Worm (Caenorhabditis elegans): ENCODE data around the gene C06G1.1.

C06G1.1 gene

DNA sequence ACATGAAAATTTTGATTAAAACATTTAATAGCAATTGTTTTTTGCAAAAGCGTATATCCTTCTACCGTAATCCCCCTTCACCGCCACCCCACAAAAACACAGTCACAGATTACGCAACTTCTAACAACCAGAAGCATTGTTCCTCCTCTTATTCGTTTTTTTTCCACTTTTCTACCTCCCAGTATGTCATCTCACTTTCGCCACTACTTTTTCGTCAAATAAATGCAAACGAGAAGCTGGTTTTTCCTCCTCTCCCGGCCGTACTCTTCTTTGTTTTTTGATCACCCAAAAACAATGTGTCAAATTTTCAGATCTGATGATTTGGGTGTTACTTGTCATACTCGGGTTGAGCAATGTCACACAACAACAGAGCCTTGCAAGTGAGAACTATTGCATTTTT, at the start of gene C06G1.1:
C06G1.1 (plus strand) TSS at position 301 of the 400 bp plus-strand sequence.
- no peak for TF ChIP-seq dao-5 (tag; optimal IDR thresholded peaks at IDR 0.05)
- no peak for TF ChIP-seq W03F9.2 (tag; optimal IDR thresholded peaks at IDR 0.05)
- TF ChIP-seq him-1 (tag; optimal IDR thresholded peaks at IDR 0.05): no peak

ce11 chrX:16588102-16588501, 45.0 kb upstream of the C06G1.1 start:
- TF ChIP-seq W03F9.2 (tag; optimal IDR thresholded peaks at IDR 0.05) (no peak), him-1 (tag; optimal IDR thresholded peaks at IDR 0.05) (no peak), dao-5 (tag; optimal IDR thresholded peaks at IDR 0.05) (no peak)

ce11 chrX:16590230-16590629, 42.9 kb upstream of the C06G1.1 start:
- no peak for TF ChIP-seq W03F9.2 (tag; optimal IDR thresholded peaks at IDR 0.05)
- no peak for TF ChIP-seq dao-5 (tag; optimal IDR thresholded peaks at IDR 0.05)
- TF ChIP-seq him-1 (tag; optimal IDR thresholded peaks at IDR 0.05): no peak

DNA sequence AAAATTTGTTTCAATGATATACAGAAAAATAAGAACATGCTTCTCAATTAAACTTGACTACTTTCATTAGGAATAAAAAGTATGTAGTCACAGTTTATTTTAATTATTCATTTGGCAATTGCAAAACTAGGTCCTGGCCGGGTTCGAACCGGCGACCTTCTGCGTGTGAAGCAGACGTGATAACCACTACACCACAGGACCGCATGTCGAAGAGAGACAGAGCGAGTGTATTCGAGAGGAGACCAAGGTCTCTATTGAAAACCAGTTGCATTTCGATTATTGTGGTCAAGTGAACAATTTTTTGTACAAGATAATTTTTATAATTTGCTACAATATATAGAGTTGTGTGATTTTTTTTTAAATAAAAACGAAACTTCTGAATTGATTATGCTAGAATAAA, 42.3 kb upstream of the C06G1.1 start:
- peak; percentile 19 for TF ChIP-seq W03F9.2 (tag; optimal IDR thresholded peaks at IDR 0.05)
- peak; percentile 62 for TF ChIP-seq him-1 (tag; optimal IDR thresholded peaks at IDR 0.05)
- TF ChIP-seq dao-5 (tag; optimal IDR thresholded peaks at IDR 0.05): peak; percentile 18

DNA sequence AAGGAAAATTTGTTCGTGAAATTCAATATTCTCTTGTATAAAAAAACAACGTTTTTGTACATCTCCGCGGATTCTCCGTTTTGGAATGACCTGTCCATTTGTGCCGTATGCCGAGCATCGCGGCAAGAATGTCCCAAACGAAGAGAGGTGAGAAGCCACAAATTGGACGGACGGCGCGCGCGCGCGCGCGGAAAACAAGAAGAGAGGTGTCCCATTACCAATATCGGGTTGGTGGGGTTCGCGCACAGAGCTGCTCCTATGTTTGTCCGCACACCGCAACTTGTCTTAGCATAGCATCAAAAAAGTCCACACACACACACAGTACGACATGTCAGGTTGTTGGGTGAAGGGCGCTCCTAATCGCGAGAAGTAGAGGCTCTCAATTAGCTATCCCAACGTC, 41.6 kb upstream of the C06G1.1 start:
- no peak for TF ChIP-seq him-1 (tag; optimal IDR thresholded peaks at IDR 0.05)
- TF ChIP-seq W03F9.2 (tag; optimal IDR thresholded peaks at IDR 0.05): no peak
- no peak for TF ChIP-seq dao-5 (tag; optimal IDR thresholded peaks at IDR 0.05)

ce11 chrX:16594931-16595330, 38.2 kb upstream of the C06G1.1 start, which contains the start of gene cdh-9:
Gene cdh-9 (plus strand): TSS chrX:16595231.
- TF ChIP-seq W03F9.2 (tag; optimal IDR thresholded peaks at IDR 0.05): no peak
- TF ChIP-seq dao-5 (tag; optimal IDR thresholded peaks at IDR 0.05): no peak
- TF ChIP-seq him-1 (tag; optimal IDR thresholded peaks at IDR 0.05): no peak

DNA sequence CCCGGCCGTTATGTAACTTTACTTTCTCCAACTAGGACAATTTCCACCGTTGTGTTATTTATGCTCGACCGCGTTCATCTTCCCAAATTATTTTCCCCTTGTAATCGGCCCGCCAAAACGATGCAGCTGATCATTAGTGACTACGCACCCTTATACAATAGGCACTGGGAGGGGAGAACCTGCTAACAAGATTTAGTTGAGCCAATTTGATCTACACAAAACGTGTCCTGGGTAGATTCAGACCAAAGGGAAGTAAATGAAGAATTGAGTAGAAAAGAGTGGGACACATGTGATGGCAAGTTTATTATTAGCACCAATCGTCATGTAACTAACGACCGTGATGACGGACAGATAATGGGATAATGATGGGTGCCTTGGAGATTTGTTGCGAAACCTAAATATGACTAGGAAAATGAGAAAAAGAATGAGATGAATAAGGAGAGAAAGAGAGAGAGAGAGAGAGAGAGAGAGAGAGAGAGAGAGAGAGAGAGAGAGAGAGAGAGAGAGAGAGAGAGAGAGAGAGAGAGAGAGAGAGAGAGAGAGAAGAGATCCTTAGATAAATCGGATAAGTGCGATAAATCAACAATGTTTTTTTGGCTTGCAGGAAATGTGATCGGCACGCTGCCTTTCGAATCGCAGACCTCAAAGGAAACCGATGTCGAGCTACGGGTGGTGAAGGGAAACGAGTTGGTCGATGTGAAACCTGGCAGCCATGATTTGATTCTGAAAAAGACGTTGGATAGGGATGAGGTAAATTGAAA, 37.5 kb upstream of the C06G1.1 start:
- TF ChIP-seq W03F9.2 (tag; optimal IDR thresholded peaks at IDR 0.05) (no peak), dao-5 (tag; optimal IDR thresholded peaks at IDR 0.05) (no peak), him-1 (tag; optimal IDR thresholded peaks at IDR 0.05) (no peak)

DNA sequence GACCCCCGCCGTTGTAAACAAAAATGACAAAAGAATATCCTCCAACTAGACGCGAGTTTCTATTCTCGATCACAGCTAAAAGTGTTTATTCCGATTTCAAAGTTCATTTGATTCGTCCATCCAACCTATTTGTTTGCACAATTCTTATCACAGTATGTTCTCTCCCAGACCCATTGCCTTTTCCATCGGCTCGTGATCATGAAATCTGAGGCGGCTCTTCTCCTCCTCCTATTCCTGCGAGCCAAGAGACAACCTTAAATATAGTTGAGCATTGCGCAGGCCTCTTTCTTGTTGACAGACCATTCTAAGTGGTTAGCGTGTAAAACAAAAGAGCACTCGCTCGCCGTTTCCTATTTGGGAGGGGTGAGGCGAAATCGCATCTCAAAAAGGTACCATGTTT, 36.2 kb upstream of the C06G1.1 start:
- TF ChIP-seq him-1 (tag; optimal IDR thresholded peaks at IDR 0.05): no peak
- no peak for TF ChIP-seq W03F9.2 (tag; optimal IDR thresholded peaks at IDR 0.05)
- TF ChIP-seq dao-5 (tag; optimal IDR thresholded peaks at IDR 0.05): no peak

- TF ChIP-seq him-1 (tag; optimal IDR thresholded peaks at IDR 0.05) (no peak), W03F9.2 (tag; optimal IDR thresholded peaks at IDR 0.05) (no peak), dao-5 (tag; optimal IDR thresholded peaks at IDR 0.05) (no peak)
Measured at ce11 chrX:16597791-16598190, 35.4 kb upstream of the C06G1.1 start.

DNA sequence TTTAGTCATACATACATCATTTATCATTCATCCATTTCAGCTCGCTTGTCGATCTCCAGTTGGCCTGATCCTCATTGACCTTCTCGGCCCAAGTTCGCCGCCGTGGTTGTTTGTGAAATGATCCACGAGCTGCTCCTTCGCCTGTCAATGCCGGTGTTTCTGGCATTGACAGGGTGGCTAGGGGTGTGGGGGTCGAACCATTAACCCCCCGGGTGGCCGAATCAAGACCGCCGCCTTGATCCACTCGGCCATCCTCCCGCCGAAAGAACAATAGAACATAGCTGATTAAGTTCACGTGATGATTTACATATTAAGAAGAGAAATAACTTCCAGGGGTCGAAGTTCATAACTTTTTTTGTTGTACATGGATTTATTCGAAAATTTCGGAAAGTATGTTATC, 30.7 kb upstream of the C06G1.1 start, which contains the start of gene F59C12.4:
F59C12.4 (minus strand) TSS at position 166 of the 400 bp plus-strand sequence.
- no peak for TF ChIP-seq dao-5 (tag; optimal IDR thresholded peaks at IDR 0.05)
- no peak for TF ChIP-seq him-1 (tag; optimal IDR thresholded peaks at IDR 0.05)
- TF ChIP-seq W03F9.2 (tag; optimal IDR thresholded peaks at IDR 0.05): no peak

DNA sequence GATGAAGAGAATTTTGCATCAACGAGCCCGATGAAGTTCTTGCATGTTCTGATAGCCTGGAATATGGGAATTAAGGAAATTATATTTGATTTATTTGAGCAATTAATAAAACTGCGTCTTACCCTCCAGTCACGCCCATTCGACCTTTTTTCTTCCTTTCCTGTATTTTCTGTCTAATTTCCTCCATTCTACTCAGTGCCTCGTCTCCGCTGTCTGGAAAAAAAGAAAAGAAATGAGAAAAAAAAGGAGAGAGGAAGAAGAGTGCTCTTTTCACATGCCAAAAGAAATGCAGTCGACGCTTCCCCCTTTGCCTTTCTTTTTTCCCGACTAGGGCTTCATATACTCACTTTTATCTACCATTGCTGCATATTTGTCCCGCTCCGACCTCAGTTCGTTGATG, 29.1 kb upstream of the C06G1.1 start:
- no peak for TF ChIP-seq him-1 (tag; optimal IDR thresholded peaks at IDR 0.05)
- TF ChIP-seq W03F9.2 (tag; optimal IDR thresholded peaks at IDR 0.05): no peak
- no peak for TF ChIP-seq dao-5 (tag; optimal IDR thresholded peaks at IDR 0.05)

DNA sequence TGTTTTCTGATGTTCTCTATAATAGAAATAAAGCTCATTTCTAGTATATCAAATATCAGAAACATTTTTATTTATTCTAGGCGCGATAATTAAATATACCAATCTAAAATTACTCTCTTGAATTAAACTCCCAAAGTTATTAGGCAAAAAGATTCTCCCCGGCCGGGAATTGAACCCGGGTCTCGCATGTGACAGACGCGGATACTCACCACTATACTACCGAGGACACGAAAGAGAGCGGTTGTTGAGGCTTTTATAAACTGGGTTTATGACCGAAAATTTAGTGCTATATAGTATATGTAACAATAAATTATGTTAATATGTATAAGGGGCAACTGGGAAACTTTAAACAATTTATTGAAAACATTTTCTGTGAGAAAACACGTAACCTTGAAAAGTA, 28.6 kb upstream of the C06G1.1 start:
- peak; percentile 43 for TF ChIP-seq him-1 (tag; optimal IDR thresholded peaks at IDR 0.05)
- no peak for TF ChIP-seq dao-5 (tag; optimal IDR thresholded peaks at IDR 0.05)
- peak; percentile 43 for TF ChIP-seq W03F9.2 (tag; optimal IDR thresholded peaks at IDR 0.05)

DNA sequence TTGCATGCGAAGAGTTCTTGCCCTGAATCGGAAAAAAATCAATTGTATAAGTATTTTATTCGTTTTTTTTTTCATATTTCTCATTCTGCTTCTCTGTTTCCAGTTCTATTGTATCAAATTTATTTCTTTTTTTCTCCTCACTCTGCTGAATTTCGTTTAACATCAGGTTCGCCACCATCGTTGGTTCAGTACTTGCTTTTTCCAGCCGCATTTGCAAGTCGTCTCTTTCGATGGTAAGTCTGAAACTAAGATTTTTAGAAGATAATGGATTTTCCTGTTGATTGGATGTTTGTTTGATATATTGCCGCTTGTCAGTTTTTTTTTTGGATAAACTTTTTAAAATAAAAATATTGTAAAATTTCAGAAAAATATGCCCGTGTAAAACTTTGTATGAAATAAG, 26.0 kb upstream of the C06G1.1 start:
- TF ChIP-seq W03F9.2 (tag; optimal IDR thresholded peaks at IDR 0.05) (no peak), him-1 (tag; optimal IDR thresholded peaks at IDR 0.05) (no peak), dao-5 (tag; optimal IDR thresholded peaks at IDR 0.05) (no peak)

DNA sequence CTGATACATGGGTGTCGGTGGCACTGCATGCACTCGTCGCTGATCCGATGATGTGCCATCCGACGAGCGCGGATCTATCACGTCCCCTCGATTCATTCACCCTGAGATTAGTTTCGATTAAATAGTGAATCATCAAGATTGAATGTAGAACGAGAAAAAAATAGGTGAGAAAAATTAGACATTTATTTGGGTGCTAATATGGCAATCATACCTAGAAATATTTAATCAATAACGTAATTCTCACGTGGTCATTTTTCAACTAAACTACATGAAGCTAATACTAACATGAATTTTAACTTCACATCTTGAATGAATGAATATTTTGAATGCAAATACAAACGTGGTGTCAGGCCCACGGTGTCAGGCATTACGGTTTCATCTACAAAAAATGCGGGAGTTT, 23.7 kb upstream of the C06G1.1 start, which contains the start of gene F59C12.3:
F59C12.3 (minus strand) TSS at position 101 of the 400 bp plus-strand sequence.
- no peak for TF ChIP-seq him-1 (tag; optimal IDR thresholded peaks at IDR 0.05)
- no peak for TF ChIP-seq W03F9.2 (tag; optimal IDR thresholded peaks at IDR 0.05)
- no peak for TF ChIP-seq dao-5 (tag; optimal IDR thresholded peaks at IDR 0.05)

Data from whole organism, L4/young adult.